Fruit fly (Drosophila melanogaster) whole organism, prepupa: ENCODE data around the gene CG34273.

ENCODE experiments used
- CG15336 ChIP-seq: fragments of 200-800 bp; sonication (Bioruptor generic); IDR thresholded peaks from 2 replicates; pipeline ENCODE4 v1.3.6; 2022; ENCODE audit warnings: missing biosample characterization, missing genetic modification characterization
- OdsH ChIP-seq: fragments of 200-800 bp; sonication (Bioruptor generic); optimal IDR thresholded peaks from 3 replicates; lab custom pipeline; 2016; ENCODE audit warnings: missing biosample characterization, missing genetic modification characterization

DNA sequence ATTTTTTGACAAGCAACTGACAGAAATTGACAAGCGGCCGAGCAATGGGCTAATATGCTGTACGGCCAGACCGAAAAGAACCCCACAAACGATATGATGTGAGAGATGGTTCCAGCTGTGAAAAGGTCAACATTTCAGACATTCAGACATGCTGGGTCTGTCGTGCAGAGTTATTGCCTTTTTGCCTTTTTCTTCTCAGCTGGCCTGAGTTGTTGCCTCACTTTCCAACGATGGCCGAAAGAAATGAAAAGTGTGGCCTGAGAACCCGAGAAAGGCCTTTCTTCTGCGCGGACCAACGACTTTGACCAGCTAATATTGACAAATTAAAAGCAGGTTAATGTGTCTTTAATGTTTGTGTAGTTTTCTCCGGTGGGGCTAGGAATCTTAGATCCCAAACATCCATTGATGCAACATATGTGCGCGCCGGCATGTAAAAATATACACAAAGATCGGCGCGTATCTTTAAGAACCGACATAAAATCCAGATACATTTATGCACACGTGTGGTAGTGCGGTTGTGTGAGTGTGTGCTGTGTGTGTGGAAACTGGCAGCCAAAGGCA, 38.9 kb upstream of the CG34273 start:
- TF ChIP-seq OdsH (GFP tag; lab: Kevin White, UChicago) (no peak), CG15336 (GFP tag; lab: Robert Waterston, UW) (no peak)
